Worm (Caenorhabditis elegans) whole organism, L4 larva: ENCODE data around the gene Y54E2A.7.

Experiments used
- F10B5.3 ChIP-seq: sonication (generic microtip); optimal IDR thresholded peaks from 2 replicates; lab custom pipeline; 2016; ENCODE audit warnings: mild to moderate bottlenecking, missing genetic modification characterization, missing compliant biosample characterization
- F49E8.2 ChIP-seq: sonication (generic microtip); optimal IDR thresholded peaks from 2 replicates; lab custom pipeline; 2016; ENCODE audit warnings: missing compliant biosample characterization, mild to moderate bottlenecking, missing genetic modification characterization, borderline replicate concordance
- R02D3.7 ChIP-seq: fragments of 150-350 bp; sonication (generic microtip); optimal IDR thresholded peaks from 3 replicates; lab custom pipeline; 2014; ENCODE audit warnings: missing biosample characterization, missing genetic modification characterization
- Y5F2A.4 ChIP-seq: fragments of 200-800 bp; sonication (Bioruptor generic); optimal IDR thresholded peaks from 2 replicates; lab custom pipeline; 2018; ENCODE audit warnings: mild to moderate bottlenecking, missing genetic modification characterization, missing compliant biosample characterization
- Y75B8A.6 ChIP-seq: fragments of 200-800 bp; sonication (Bioruptor generic); IDR thresholded peaks from 2 replicates; pipeline ENCODE4 v1.3.6; 2022; ENCODE audit warnings: missing genetic modification reagents, missing genetic modification characterization, missing compliant biosample characterization
- aha-1 ChIP-seq: fragments of 150-350 bp; peaks from one replicate; lab custom pipeline; 2014; ENCODE audit warnings: missing biosample characterization, missing genetic modification characterization
- ama-1 ChIP-seq: fragments of 150-350 bp; optimal IDR thresholded peaks from 2 replicates; lab custom pipeline; 2014; ENCODE audit warnings: inconsistent platforms, mixed read lengths
- attf-4 ChIP-seq: sonication (generic microtip); optimal IDR thresholded peaks from 3 replicates; lab custom pipeline; 2017; ENCODE audit warnings: missing biosample characterization, missing genetic modification characterization
- ceh-32 ChIP-seq: sonication (generic microtip); optimal IDR thresholded peaks from 2 replicates; lab custom pipeline; 2016; ENCODE audit warnings: mild to moderate bottlenecking, missing genetic modification characterization, missing compliant biosample characterization; ENCODE audit not compliant: poor library complexity
- daf-19 ChIP-seq: fragments of 200-800 bp; sonication (Bioruptor generic); conservative IDR thresholded peaks from 2 replicates; pipeline ENCODE4 v1.3.6; 2022; ENCODE audit warnings: missing genetic modification characterization, missing compliant biosample characterization
- dmd-6 ChIP-seq: fragments of 200-800 bp; sonication (Bioruptor generic); IDR thresholded peaks from 2 replicates; pipeline ENCODE4 v1.3.6; 2022; ENCODE audit warnings: missing genetic modification reagents, missing genetic modification characterization, missing compliant biosample characterization
- dmd-9 ChIP-seq: fragments of 200-800 bp; sonication (Bioruptor generic); IDR thresholded peaks from 2 replicates; pipeline ENCODE4 v1.3.6; 2022; ENCODE audit warnings: missing genetic modification reagents, missing genetic modification characterization, missing compliant biosample characterization
- duxl-1 ChIP-seq: sonication (generic microtip); optimal IDR thresholded peaks from 2 replicates; lab custom pipeline; 2016; ENCODE audit warnings: mild to moderate bottlenecking, missing genetic modification characterization, moderate library complexity, missing compliant biosample characterization; ENCODE audit not compliant: poor library complexity
- dve-1 ChIP-seq: sonication (generic microtip); optimal IDR thresholded peaks from 2 replicates; lab custom pipeline; 2017; ENCODE audit warnings: antibody characterized with exemption, mild to moderate bottlenecking, missing genetic modification characterization, missing compliant biosample characterization; ENCODE audit not compliant: insufficient read depth
- fkh-10 ChIP-seq: fragments of 150-350 bp; optimal IDR thresholded peaks from 2 replicates; lab custom pipeline; 2014; ENCODE audit warnings: missing biosample characterization, missing genetic modification reagents, missing genetic modification characterization
- gei-8 ChIP-seq: fragments of 200-800 bp; sonication (Bioruptor generic); optimal IDR thresholded peaks from 2 replicates; lab custom pipeline; 2018; ENCODE audit warnings: mild to moderate bottlenecking, missing genetic modification characterization, missing compliant biosample characterization
- hif-1 ChIP-seq, 2 experiments: sonication (generic microtip); optimal IDR thresholded peaks; 2 replicates each; lab custom pipeline; 2016 to 2017; ENCODE audit warnings: missing compliant biosample characterization in 2 of 2, missing genetic modification characterization in 2 of 2, missing genetic modification reagents in 2 of 2, missing genotype in 2 of 2, mild to moderate bottlenecking in 1 of 2
- hlh-11 ChIP-seq: fragments of 200-800 bp; sonication (Bioruptor generic); optimal IDR thresholded peaks from 2 replicates; lab custom pipeline; 2018; ENCODE audit warnings: mild to moderate bottlenecking, missing genetic modification characterization, missing compliant biosample characterization
- hlh-30 ChIP-seq: sonication (generic microtip); optimal IDR thresholded peaks from 2 replicates; lab custom pipeline; 2017; ENCODE audit warnings: antibody characterized with exemption, mild to moderate bottlenecking, missing genetic modification characterization, missing compliant biosample characterization; ENCODE audit not compliant: insufficient read depth
- hmg-1.1 ChIP-seq: fragments of 200-800 bp; sonication (Bioruptor generic); IDR thresholded peaks from 2 replicates; pipeline ENCODE4 v1.3.6; 2022; ENCODE audit warnings: missing genetic modification reagents, missing genetic modification characterization, missing compliant biosample characterization
- lim-7 ChIP-seq: fragments of 200-800 bp; sonication (Bioruptor generic); IDR thresholded peaks from 2 replicates; pipeline ENCODE4 v1.3.6; 2022; ENCODE audit warnings: missing genetic modification characterization, missing compliant biosample characterization
- lin-13 ChIP-seq: fragments of 150-350 bp; optimal IDR thresholded peaks from 2 replicates; lab custom pipeline; 2014; ENCODE audit warnings: missing biosample characterization, missing genetic modification reagents, missing genetic modification characterization
- lin-15B ChIP-seq: fragments of 150-350 bp; sonication (generic microtip); optimal IDR thresholded peaks from 3 replicates; lab custom pipeline; 2014; ENCODE audit warnings: missing biosample characterization, missing genetic modification characterization
- lin-38 ChIP-seq: fragments of 200-800 bp; sonication (Bioruptor generic); IDR thresholded peaks from 2 replicates; pipeline ENCODE4 v1.3.6; 2022; ENCODE audit warnings: missing genetic modification reagents, missing genetic modification characterization, missing compliant biosample characterization
- lsy-2 ChIP-seq, 2 experiments: fragments of 150-350 bp in 1 of 2; sonication (generic microtip) in 1 of 2; optimal IDR thresholded peaks; 2 replicates each; lab custom pipeline; 2014 to 2017; ENCODE audit warnings: missing biosample characterization in 2 of 2, missing genetic modification characterization in 2 of 2
- madf-9 ChIP-seq: fragments of 200-800 bp; sonication (Bioruptor generic); conservative IDR thresholded peaks from 2 replicates; pipeline ENCODE4 v1.3.6; 2022; ENCODE audit warnings: missing genetic modification reagents, missing genetic modification characterization, missing compliant biosample characterization
- mep-1 ChIP-seq: fragments of 150-350 bp; sonication (generic microtip); optimal IDR thresholded peaks from 3 replicates; lab custom pipeline; 2014; ENCODE audit warnings: missing biosample characterization, missing genetic modification characterization
- mes-2 ChIP-seq: sonication (generic microtip); optimal IDR thresholded peaks from 2 replicates; lab custom pipeline; 2016; ENCODE audit warnings: missing genotype, mild to moderate bottlenecking, missing genetic modification characterization, missing compliant biosample characterization; ENCODE audit not compliant: poor library complexity, severe bottlenecking
- nhr-10 ChIP-seq: fragments of 150-350 bp; optimal IDR thresholded peaks from 2 replicates; lab custom pipeline; 2014; ENCODE audit warnings: missing biosample characterization, missing genetic modification characterization
- nhr-11 ChIP-seq: fragments of 150-350 bp; optimal IDR thresholded peaks from 2 replicates; lab custom pipeline; 2014; ENCODE audit warnings: missing biosample characterization, missing genetic modification characterization
- nhr-111 ChIP-seq: fragments of 200-800 bp; sonication (Bioruptor generic); optimal IDR thresholded peaks from 2 replicates; lab custom pipeline; 2018; ENCODE audit warnings: mild to moderate bottlenecking, missing genetic modification characterization, missing compliant biosample characterization
- nhr-25 ChIP-seq: sonication (generic microtip); optimal IDR thresholded peaks from 2 replicates; lab custom pipeline; 2017; ENCODE audit warnings: missing genetic modification characterization, mild to moderate bottlenecking, missing compliant biosample characterization, antibody characterized with exemption, moderate library complexity, borderline replicate concordance; ENCODE audit not compliant: insufficient read depth
- nhr-42 ChIP-seq: fragments of 200-800 bp; sonication (Bioruptor generic); IDR thresholded peaks from 2 replicates; pipeline ENCODE4 v1.3.6; 2022; ENCODE audit warnings: missing genetic modification characterization, missing compliant biosample characterization
- nhr-6 ChIP-seq: fragments of 150-350 bp; optimal IDR thresholded peaks from 2 replicates; lab custom pipeline; 2014; ENCODE audit warnings: missing biosample characterization, missing genetic modification characterization
- nhr-77 ChIP-seq: fragments of 150-350 bp; optimal IDR thresholded peaks from 2 replicates; lab custom pipeline; 2014; ENCODE audit warnings: missing biosample characterization, missing genetic modification characterization
- pha-4 ChIP-seq, 2 experiments: fragments of 150-350 bp in 1 of 2; fragments of 200-800 bp in 1 of 2; sonication (Bioruptor generic) in 1 of 2; IDR thresholded peaks in 1 of 2; optimal IDR thresholded peaks in 1 of 2; 2 replicates each; pipeline versions ENCODE4 v1.3.6 to Lab custom; 2014 to 2022; ENCODE audit warnings: missing genetic modification characterization in 2 of 2, missing genetic modification reagents in 2 of 2, missing biosample characterization in 1 of 2, missing compliant biosample characterization in 1 of 2
- pqm-1 ChIP-seq: sonication (generic microtip); optimal IDR thresholded peaks from 2 replicates; lab custom pipeline; 2017; ENCODE audit warnings: missing biosample characterization, missing genetic modification characterization
- rbr-2 ChIP-seq: sonication (generic microtip); optimal IDR thresholded peaks from 2 replicates; lab custom pipeline; 2016; ENCODE audit warnings: missing genotype, missing genetic modification characterization, missing compliant biosample characterization
- saeg-2 ChIP-seq: fragments of 200-800 bp; sonication (Bioruptor generic); IDR thresholded peaks from 2 replicates; pipeline ENCODE4 v1.3.6; 2022; ENCODE audit warnings: missing genetic modification reagents, missing genetic modification characterization, missing compliant biosample characterization
- sdz-12 ChIP-seq: fragments of 200-800 bp; sonication (Bioruptor generic); optimal IDR thresholded peaks from 2 replicates; lab custom pipeline; 2018; ENCODE audit warnings: mild to moderate bottlenecking, missing genetic modification characterization, missing compliant biosample characterization
- set-16 ChIP-seq: fragments of 200-800 bp; sonication (Bioruptor generic); IDR thresholded peaks from 2 replicates; pipeline ENCODE4 v1.3.6; 2022; ENCODE audit warnings: missing genetic modification reagents, missing genetic modification characterization, missing compliant biosample characterization
- spr-3 ChIP-seq: fragments of 200-800 bp; sonication (Bioruptor generic); optimal IDR thresholded peaks from 2 replicates; lab custom pipeline; 2018; ENCODE audit warnings: mild to moderate bottlenecking, missing genetic modification characterization, missing compliant biosample characterization
- unc-39 ChIP-seq: sonication (generic microtip); optimal IDR thresholded peaks from 2 replicates; lab custom pipeline; 2017; ENCODE audit warnings: missing biosample characterization, missing genetic modification characterization
- unc-62 ChIP-seq, 3 experiments: fragments of 150-350 bp in 1 of 3; sonication (generic microtip); optimal IDR thresholded peaks in 2 of 3; peaks in 1 of 3; 1 replicate in 1 of 3; 2 replicates in 2 of 3; lab custom pipeline; 2014 to 2017; ENCODE audit warnings: missing biosample characterization in 3 of 3, missing genetic modification characterization in 3 of 3, missing genetic modification reagents in 3 of 3, missing genotype in 1 of 3
- vab-7 ChIP-seq: fragments of 200-800 bp; sonication (Bioruptor generic); IDR thresholded peaks from 2 replicates; pipeline ENCODE4 v1.3.6; 2022; ENCODE audit warnings: missing genetic modification reagents, missing genetic modification characterization, missing compliant biosample characterization
- ztf-7 ChIP-seq: fragments of 150-350 bp; optimal IDR thresholded peaks from 2 replicates; lab custom pipeline; 2014; ENCODE audit warnings: missing biosample characterization, missing genetic modification characterization

The Y54E2A.7 gene

ce11 chrII:14811472-14811871 is 38.7 kb upstream of the Y54E2A.7 start (continued):
- no peak for TF ChIP-seq spr-3
- peak; percentile 87 for TF ChIP-seq dve-1 (tag; lab: Kevin White, UChicago)
- TF ChIP-seq vab-7 (GFP tag; lab: Robert Waterston, UW) = no peak
- TF ChIP-seq nhr-42 (GFP tag; lab: Robert Waterston, UW) = 0 out of 2 replicates have a peak, but pooled peaks have one; percentile 4
- no peak for TF ChIP-seq hmg-1.1 (GFP tag; lab: Robert Waterston, UW)
- no peak for TF ChIP-seq set-16 (GFP tag; lab: Robert Waterston, UW)
- no peak for TF ChIP-seq Y75B8A.6 (GFP tag; lab: Robert Waterston, UW)
- no peak for TF ChIP-seq Y5F2A.4 (GFP tag; lab: Kevin White, UChicago)
- TF ChIP-seq lim-7 = no peak
- no peak for TF ChIP-seq unc-39 (tag; lab: Kevin White, UChicago)
- TF ChIP-seq hlh-11 (tag; lab: Kevin White, UChicago) = peak; percentile 79
- TF ChIP-seq hlh-30 (tag; lab: Kevin White, UChicago) = peak; percentile 28
- TF ChIP-seq sdz-12 (GFP tag; lab: Kevin White, UChicago) = no peak
- no peak for TF ChIP-seq gei-8 (GFP tag; lab: Kevin White, UChicago)
- TF ChIP-seq R02D3.7 (tag; lab: Kevin White, UChicago) = peak; percentile 11
- no peak for TF ChIP-seq nhr-10 (tag; lab: Kevin White, UChicago)
- no peak for TF ChIP-seq daf-19
- no peak for TF ChIP-seq attf-4
- TF ChIP-seq dmd-9 (GFP tag; lab: Robert Waterston, UW) = no peak
- TF ChIP-seq lin-38 (GFP tag; lab: Robert Waterston, UW) = no peak
- no peak for TF ChIP-seq madf-9
- TF ChIP-seq nhr-6 (tag; lab: Kevin White, UChicago) = peak; percentile 64
- TF ChIP-seq duxl-1 (tag; lab: Kevin White, UChicago) = peak; percentile 1
- TF ChIP-seq dmd-6 = peak; percentile 71
- peak; percentile 80 for TF ChIP-seq nhr-77 (tag; lab: Kevin White, UChicago)
- TF ChIP-seq ceh-32 (tag; lab: Kevin White, UChicago) = no peak
- peak in 1 of 2 experiments; percentile 3 for TF ChIP-seq lsy-2 (tag; optimal IDR thresholded peaks at IDR 0.05; lab: Kevin White, UChicago)
- TF ChIP-seq F49E8.2 = no peak
- no peak for TF ChIP-seq nhr-25
- no peak for TF ChIP-seq unc-62 (GFP tag; optimal IDR thresholded peaks at IDR 0.05 in 1 of 2; lab: Kevin White, UChicago)
- no peak for TF ChIP-seq unc-62 (tag; optimal IDR thresholded peaks at IDR 0.05; lab: Kevin White, UChicago)
- no peak for TF ChIP-seq ztf-7 (tag; lab: Kevin White, UChicago)
- no peak for TF ChIP-seq nhr-111
- TF ChIP-seq F10B5.3 = no peak
- peak; percentile 30 for TF ChIP-seq pqm-1
- no peak for TF ChIP-seq saeg-2 (GFP tag; lab: Robert Waterston, UW)
- TF ChIP-seq lin-13 (GFP tag; lab: Kevin White, UChicago) = peak; percentile 20
- TF ChIP-seq, all 104 proteins: peak for 21

DNA sequence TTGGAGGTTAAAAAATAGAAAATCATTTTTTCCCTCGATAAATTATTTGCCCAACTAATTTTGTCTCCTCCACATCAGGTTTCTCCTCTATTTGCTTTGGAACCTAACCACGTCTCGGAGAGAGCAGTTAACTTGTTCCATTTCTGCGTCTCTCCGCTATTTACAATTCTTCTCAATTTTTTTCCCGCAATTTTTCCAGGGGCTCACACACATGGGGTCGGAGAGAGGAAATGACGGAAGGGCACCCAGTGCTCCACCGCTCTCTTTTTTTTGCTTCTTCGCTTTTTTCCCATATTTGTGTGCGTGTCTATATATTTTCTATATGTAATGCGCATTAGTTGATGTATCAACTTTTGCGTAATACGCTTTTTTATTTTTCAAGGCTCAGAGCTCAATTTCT is 37.8 kb upstream of the Y54E2A.7 start:
- TF ChIP-seq rbr-2 (tag; lab: Kevin White, UChicago) (peak; percentile 28), mes-2 (peak; percentile 13), vab-7 (GFP tag; lab: Robert Waterston, UW) (no peak), madf-9 (no peak), fkh-10 (GFP tag; lab: Kevin White, UChicago) (peak; percentile 29), hlh-11 (tag; lab: Kevin White, UChicago) (no peak), lin-15B (tag; lab: Kevin White, UChicago) (no peak), ama-1 (lab: Kevin White, UChicago) (no peak), pha-4 (GFP tag; IDR thresholded peaks at IDR 0.05; lab: Robert Waterston, UW) (no peak), pha-4 (tag; optimal IDR thresholded peaks at IDR 0.05; lab: Kevin White, UChicago) (peak; percentile 52), nhr-11 (tag; lab: Kevin White, UChicago) (peak; percentile 3), hmg-1.1 (GFP tag; lab: Robert Waterston, UW) (peak; percentile 33; the same call in 1 of the 2 replicates), lim-7 (no peak), ceh-32 (tag; lab: Kevin White, UChicago) (no peak), hif-1 (tag; optimal IDR thresholded peaks at IDR 0.05; lab: Kevin White, UChicago) (no peak), lsy-2 (tag; optimal IDR thresholded peaks at IDR 0.05; lab: Kevin White, UChicago) (peak in 1 of 2 experiments; percentile 38), hlh-30 (tag; lab: Kevin White, UChicago) (peak; percentile 6), aha-1 (tag; lab: Kevin White, UChicago) (peak; percentile 27), nhr-77 (tag; lab: Kevin White, UChicago) (peak; percentile 26), mep-1 (tag; lab: Kevin White, UChicago) (peak; percentile 36)
